Worm (Caenorhabditis elegans) whole organism, late embryonic: Measurements from ENCODE around the gene Y16B4A.2.

Source experiments
- C08G9.2 ChIP-seq: sonication (generic microtip); optimal IDR thresholded peaks from 2 replicates; lab custom pipeline; 2016; ENCODE audit warnings: mild to moderate bottlenecking, missing genetic modification characterization, moderate library complexity, missing compliant biosample characterization
- C38D4.7 ChIP-seq: fragments of 200-800 bp; sonication (Bioruptor generic); optimal IDR thresholded peaks from 2 replicates; lab custom pipeline; 2018; ENCODE audit warnings: mild to moderate bottlenecking, missing genetic modification characterization, moderate library complexity, missing compliant biosample characterization
- F13H6.1 ChIP-seq: sonication (generic microtip); optimal IDR thresholded peaks from 2 replicates; lab custom pipeline; 2016; ENCODE audit warnings: missing genetic modification characterization, missing compliant biosample characterization
- K02D7.2 ChIP-seq: sonication (generic microtip); optimal IDR thresholded peaks from 2 replicates; lab custom pipeline; 2017; ENCODE audit warnings: mild to moderate bottlenecking, missing genetic modification characterization, missing compliant biosample characterization
- K09A11.1 ChIP-seq: sonication (generic microtip); optimal IDR thresholded peaks from 2 replicates; lab custom pipeline; 2017; ENCODE audit warnings: antibody characterized with exemption, mild to moderate bottlenecking, missing genetic modification characterization, missing compliant biosample characterization; ENCODE audit not compliant: insufficient read depth
- ahr-1 ChIP-seq: sonication (generic microtip); optimal IDR thresholded peaks from 2 replicates; lab custom pipeline; 2016; ENCODE audit warnings: missing genetic modification characterization, missing compliant biosample characterization
- ama-1 ChIP-seq: fragments of 150-350 bp; optimal IDR thresholded peaks from 2 replicates; lab custom pipeline; 2014
- ceh-18 ChIP-seq: sonication (generic microtip); optimal IDR thresholded peaks from 2 replicates; lab custom pipeline; 2016; ENCODE audit warnings: missing genetic modification characterization, missing compliant biosample characterization
- ceh-19 ChIP-seq: fragments of 200-800 bp; sonication (Bioruptor generic); optimal IDR thresholded peaks from 2 replicates; lab custom pipeline; 2018; ENCODE audit warnings: mild to moderate bottlenecking, missing genetic modification characterization, missing compliant biosample characterization
- ceh-2 ChIP-seq: sonication (generic microtip); optimal IDR thresholded peaks from 2 replicates; lab custom pipeline; 2016; ENCODE audit warnings: missing genotype, missing genetic modification characterization, missing compliant biosample characterization
- ceh-22 ChIP-seq: sonication (generic microtip); optimal IDR thresholded peaks from 2 replicates; lab custom pipeline; 2017; ENCODE audit warnings: missing biosample characterization, missing genetic modification characterization
- ceh-30 ChIP-seq: fragments of 150-350 bp; optimal IDR thresholded peaks from 2 replicates; lab custom pipeline; 2014; ENCODE audit warnings: missing biosample characterization, missing genetic modification characterization
- ceh-31 ChIP-seq: sonication (generic microtip); optimal IDR thresholded peaks from 2 replicates; lab custom pipeline; 2016; ENCODE audit warnings: missing genetic modification characterization, missing compliant biosample characterization
- ceh-34 ChIP-seq: sonication (generic microtip); optimal IDR thresholded peaks from 2 replicates; lab custom pipeline; 2016; ENCODE audit warnings: mild to moderate bottlenecking, missing genetic modification characterization, missing compliant biosample characterization
- ceh-45 ChIP-seq: fragments of 200-800 bp; sonication (Bioruptor generic); IDR thresholded peaks from 2 replicates; pipeline ENCODE4 v1.3.6; 2022; ENCODE audit warnings: missing genetic modification reagents, missing genetic modification characterization, missing compliant biosample characterization
- ceh-6 ChIP-seq: fragments of 200-800 bp; sonication (Bioruptor generic); optimal IDR thresholded peaks from 2 replicates; lab custom pipeline; 2018; ENCODE audit warnings: mild to moderate bottlenecking, missing genetic modification characterization, missing compliant biosample characterization
- che-1 ChIP-seq: sonication (generic microtip); optimal IDR thresholded peaks from 2 replicates; lab custom pipeline; 2016; ENCODE audit warnings: mild to moderate bottlenecking, missing genetic modification characterization, missing compliant biosample characterization
- dmd-4 ChIP-seq: sonication (generic microtip); optimal IDR thresholded peaks from 2 replicates; lab custom pipeline; 2016; ENCODE audit warnings: borderline replicate concordance, missing genetic modification characterization, missing compliant biosample characterization
- dve-1 ChIP-seq: sonication (generic microtip); optimal IDR thresholded peaks from 2 replicates; lab custom pipeline; 2017; ENCODE audit warnings: antibody characterized with exemption, mild to moderate bottlenecking, missing genetic modification characterization, missing compliant biosample characterization
- elt-2 ChIP-seq: sonication (generic microtip); optimal IDR thresholded peaks from 2 replicates; lab custom pipeline; 2016; ENCODE audit warnings: missing genetic modification reagents, missing genetic modification characterization, missing compliant biosample characterization
- ets-4 ChIP-seq: sonication (generic microtip); optimal IDR thresholded peaks from 2 replicates; lab custom pipeline; 2016; ENCODE audit warnings: missing genetic modification characterization, missing compliant biosample characterization
- eyg-1 ChIP-seq: sonication (generic microtip); optimal IDR thresholded peaks from 2 replicates; lab custom pipeline; 2016; ENCODE audit warnings: missing genotype, missing genetic modification characterization, missing compliant biosample characterization
- fax-1 ChIP-seq: sonication (generic microtip); optimal IDR thresholded peaks from 2 replicates; lab custom pipeline; 2016; ENCODE audit warnings: missing genotype, missing genetic modification characterization, missing compliant biosample characterization
- fkh-6 ChIP-seq: sonication (generic microtip); optimal IDR thresholded peaks from 2 replicates; lab custom pipeline; 2016; ENCODE audit warnings: missing genetic modification characterization, missing compliant biosample characterization
- hlh-15 ChIP-seq: sonication (generic microtip); optimal IDR thresholded peaks from 2 replicates; lab custom pipeline; 2016; ENCODE audit warnings: missing genetic modification characterization, missing compliant biosample characterization
- hlh-30 ChIP-seq: sonication (generic microtip); optimal IDR thresholded peaks from 2 replicates; lab custom pipeline; 2017; ENCODE audit warnings: antibody characterized with exemption, missing genetic modification characterization, missing compliant biosample characterization; ENCODE audit not compliant: insufficient read depth
- hlh-8 ChIP-seq: sonication (generic microtip); optimal IDR thresholded peaks from 2 replicates; lab custom pipeline; 2016; ENCODE audit warnings: missing genotype, missing genetic modification characterization, missing compliant biosample characterization
- nfya-1 ChIP-seq: sonication (generic microtip); optimal IDR thresholded peaks from 2 replicates; lab custom pipeline; 2017; ENCODE audit warnings: missing genetic modification characterization, mild to moderate bottlenecking, missing compliant biosample characterization, antibody characterized with exemption, moderate library complexity
- nhr-11 ChIP-seq: fragments of 150-350 bp; optimal IDR thresholded peaks from 2 replicates; lab custom pipeline; 2014; ENCODE audit warnings: missing biosample characterization, missing genetic modification characterization
- nhr-232 ChIP-seq: sonication (generic microtip); optimal IDR thresholded peaks from 2 replicates; lab custom pipeline; 2016; ENCODE audit warnings: missing genetic modification characterization, missing compliant biosample characterization
- npax-4 ChIP-seq: sonication (generic microtip); optimal IDR thresholded peaks from 2 replicates; lab custom pipeline; 2016; ENCODE audit warnings: missing genetic modification characterization, missing compliant biosample characterization
- odd-2 ChIP-seq: sonication (generic microtip); optimal IDR thresholded peaks from 2 replicates; lab custom pipeline; 2017; ENCODE audit warnings: antibody characterized with exemption, mild to moderate bottlenecking, missing genetic modification characterization, missing compliant biosample characterization
- pag-3 ChIP-seq: sonication (generic microtip); optimal IDR thresholded peaks from 2 replicates; lab custom pipeline; 2016; ENCODE audit warnings: missing compliant biosample characterization, missing genetic modification characterization, borderline replicate concordance
- pat-9 ChIP-seq: fragments of 200-800 bp; sonication (Bioruptor generic); optimal IDR thresholded peaks from 2 replicates; lab custom pipeline; 2018; ENCODE audit warnings: mild to moderate bottlenecking, missing genetic modification characterization, moderate library complexity, missing compliant biosample characterization
- pax-1 ChIP-seq: fragments of 150-350 bp; optimal IDR thresholded peaks from 2 replicates; lab custom pipeline; 2014; ENCODE audit warnings: missing biosample characterization, missing genetic modification characterization
- pha-2 ChIP-seq: sonication (generic microtip); optimal IDR thresholded peaks from 2 replicates; lab custom pipeline; 2017; ENCODE audit warnings: mild to moderate bottlenecking, missing genetic modification characterization, missing compliant biosample characterization
- pha-4 ChIP-seq: fragments of 150-350 bp; optimal IDR thresholded peaks from 2 replicates; lab custom pipeline; 2018; ENCODE audit warnings: missing biosample characterization, missing genetic modification reagents, missing genetic modification characterization
- pqm-1 ChIP-seq: sonication (generic microtip); optimal IDR thresholded peaks from 2 replicates; lab custom pipeline; 2016; ENCODE audit warnings: missing genetic modification characterization, missing compliant biosample characterization
- ref-2 ChIP-seq: sonication (generic microtip); optimal IDR thresholded peaks from 2 replicates; lab custom pipeline; 2016; ENCODE audit warnings: missing genetic modification characterization, missing compliant biosample characterization
- rnt-1 ChIP-seq: sonication (generic microtip); optimal IDR thresholded peaks from 2 replicates; lab custom pipeline; 2016; ENCODE audit warnings: missing genetic modification characterization, missing compliant biosample characterization
- sdc-2 ChIP-seq: sonication (generic microtip); optimal IDR thresholded peaks from 2 replicates; lab custom pipeline; 2016; ENCODE audit warnings: missing genotype, missing genetic modification characterization, missing compliant biosample characterization
- sox-4 ChIP-seq: sonication (generic microtip); optimal IDR thresholded peaks from 2 replicates; lab custom pipeline; 2017; ENCODE audit warnings: mild to moderate bottlenecking, missing genetic modification characterization, inconsistent platforms, missing compliant biosample characterization
- syd-9 ChIP-seq: sonication (generic microtip); optimal IDR thresholded peaks from 2 replicates; lab custom pipeline; 2016; ENCODE audit warnings: mild to moderate bottlenecking, missing genetic modification characterization, moderate library complexity, missing compliant biosample characterization
- tbx-2 ChIP-seq: sonication (generic microtip); optimal IDR thresholded peaks from 2 replicates; lab custom pipeline; 2016; ENCODE audit warnings: missing genetic modification characterization, missing compliant biosample characterization
- ttx-3 ChIP-seq: sonication (generic microtip); optimal IDR thresholded peaks from 2 replicates; lab custom pipeline; 2016; ENCODE audit warnings: missing genetic modification reagents, missing genetic modification characterization, missing compliant biosample characterization
- unc-3 ChIP-seq, 2 experiments: fragments of 200-800 bp in 1 of 2; sonication (Bioruptor generic) in 1 of 2; sonication (generic microtip) in 1 of 2; conservative IDR thresholded peaks in 1 of 2; optimal IDR thresholded peaks in 1 of 2; 2 replicates each; pipeline versions ENCODE4 v1.3.6 to Lab custom; 2016 to 2022; ENCODE audit warnings: missing compliant biosample characterization in 2 of 2, missing genetic modification characterization in 2 of 2, missing genetic modification reagents in 1 of 2
- unc-42 ChIP-seq: sonication (generic microtip); optimal IDR thresholded peaks from 2 replicates; lab custom pipeline; 2016; ENCODE audit warnings: missing genotype, missing genetic modification characterization, missing compliant biosample characterization
- unc-86 ChIP-seq: sonication (generic microtip); optimal IDR thresholded peaks from 2 replicates; lab custom pipeline; 2016; ENCODE audit warnings: missing genetic modification characterization, missing compliant biosample characterization

Gene Y16B4A.2

ce11 chrX:14753514-14754076 is 18.1 kb downstream of the Y16B4A.2 start, which contains the start of gene sucl-1 (continued):
- TF ChIP-seq unc-3 (GFP tag; conservative IDR thresholded peaks at IDR 0.05; lab: Robert Waterston, UW) (no peak), unc-3 (tag; optimal IDR thresholded peaks at IDR 0.05; lab: Kevin White, UChicago) (no peak), dve-1 (peak; percentile 10), pha-2 (tag; lab: Kevin White, UChicago) (peak; percentile 11), ahr-1 (tag; lab: Kevin White, UChicago) (no peak), pag-3 (no peak), elt-2 (tag; lab: Kevin White, UChicago) (peak; percentile 64), K02D7.2 (tag; lab: Kevin White, UChicago) (no peak), eyg-1 (tag; lab: Kevin White, UChicago) (no peak), ama-1 (no peak), tbx-2 (tag; lab: Kevin White, UChicago) (peak; percentile 74), F13H6.1 (tag; lab: Kevin White, UChicago) (peak; percentile 49), ref-2 (tag; lab: Kevin White, UChicago) (peak; percentile 45), che-1 (tag; lab: Kevin White, UChicago) (no peak), ceh-19 (GFP tag; lab: Kevin White, UChicago) (no peak), pax-1 (tag; lab: Kevin White, UChicago) (peak; percentile 6), ceh-30 (no peak), nhr-11 (tag; lab: Kevin White, UChicago) (no peak), unc-42 (peak; percentile 73), hlh-30 (tag; lab: Kevin White, UChicago) (peak; percentile 45), ttx-3 (tag; lab: Kevin White, UChicago) (no peak), sox-4 (tag; lab: Kevin White, UChicago) (no peak)

ce11 chrX:14751911-14752310 is 19.7 kb downstream of the Y16B4A.2 start, which contains the start of gene C05G5.3:
Gene C05G5.3 (minus strand): TSS chrX:14752011.
- TF ChIP-seq ceh-45 (GFP tag; lab: Robert Waterston, UW) (no peak), pha-4 (tag; lab: Kevin White, UChicago) (no peak), ceh-2 (no peak), fax-1 (tag; lab: Kevin White, UChicago) (no peak), ceh-22 (tag; lab: Kevin White, UChicago) (no peak), ets-4 (no peak), K09A11.1 (tag; lab: Kevin White, UChicago) (no peak), sdc-2 (tag; lab: Kevin White, UChicago) (no peak), hlh-15 (tag; lab: Kevin White, UChicago) (no peak), hlh-8 (tag; lab: Kevin White, UChicago) (no peak), rnt-1 (no peak), odd-2 (tag; lab: Kevin White, UChicago) (no peak), ceh-6 (GFP tag; lab: Kevin White, UChicago) (no peak), nhr-232 (no peak)

ce11 chrX:14746948-14747347 is 24.7 kb downstream of the Y16B4A.2 start, which contains the start of gene C05G5.2:
Gene C05G5.2 (plus strand): TSS chrX:14747303.
- TF ChIP-seq ref-2 (tag; lab: Kevin White, UChicago), result peak; percentile 52
- peak; percentile 30 for TF ChIP-seq rnt-1
- TF ChIP-seq pqm-1 (tag; lab: Kevin White, UChicago), result peak; percentile 13
- TF ChIP-seq unc-86 (tag; lab: Kevin White, UChicago), result peak; percentile 18
- peak; percentile 89 for TF ChIP-seq elt-2 (tag; lab: Kevin White, UChicago)
- TF ChIP-seq fax-1 (tag; lab: Kevin White, UChicago), result peak; percentile 4
- no peak for TF ChIP-seq pag-3
- TF ChIP-seq ceh-31 (tag; lab: Kevin White, UChicago), result peak; percentile 59
- peak; percentile 73 for TF ChIP-seq ceh-18 (tag; lab: Kevin White, UChicago)
- peak; percentile 70 for TF ChIP-seq unc-42
- no peak for TF ChIP-seq npax-4 (tag; lab: Kevin White, UChicago)
- TF ChIP-seq ceh-19 (GFP tag; lab: Kevin White, UChicago), result peak; percentile 40
- TF ChIP-seq ceh-45 (GFP tag; lab: Robert Waterston, UW), result peak; percentile 57; the same call in 1 of the 2 replicates
- TF ChIP-seq dmd-4 (tag; lab: Kevin White, UChicago), result no peak
- TF ChIP-seq nfya-1 (tag; lab: Kevin White, UChicago), result peak; percentile 72
- TF ChIP-seq fkh-6 (tag; lab: Kevin White, UChicago), result no peak
- TF ChIP-seq syd-9 (tag; lab: Kevin White, UChicago), result no peak
- TF ChIP-seq C08G9.2 (tag; lab: Kevin White, UChicago), result peak; percentile 32
- TF ChIP-seq pat-9 (tag; lab: Kevin White, UChicago), result peak; percentile 6
- peak; percentile 46 for TF ChIP-seq dve-1
- TF ChIP-seq tbx-2 (tag; lab: Kevin White, UChicago), result peak; percentile 77
- TF ChIP-seq ahr-1 (tag; lab: Kevin White, UChicago), result no peak
- no peak for TF ChIP-seq ceh-34 (tag; lab: Kevin White, UChicago)
- TF ChIP-seq C38D4.7 (GFP tag; lab: Kevin White, UChicago), result no peak
